Worm (Caenorhabditis elegans) whole organism, mixed stage, embryonic: Measurements from ENCODE around the gene daf-6.

Experiments used
- flh-1 ChIP-seq: fragments of 200-800 bp; sonication (Bioruptor generic); optimal IDR thresholded peaks from 2 replicates; lab custom pipeline; 2018; ENCODE audit warnings: mild to moderate bottlenecking, missing genetic modification characterization, moderate library complexity, missing compliant biosample characterization
- ham-2 ChIP-seq: fragments of 200-800 bp; sonication (Bioruptor generic); optimal IDR thresholded peaks from 2 replicates; lab custom pipeline; 2018; ENCODE audit warnings: mild to moderate bottlenecking, missing genetic modification characterization, missing compliant biosample characterization
- lsy-2 ChIP-seq: fragments of 150-350 bp; optimal IDR thresholded peaks from 2 replicates; lab custom pipeline; 2014; ENCODE audit warnings: missing biosample characterization, missing genetic modification characterization
- nhr-28 ChIP-seq: fragments of 150-350 bp; optimal IDR thresholded peaks from 2 replicates; lab custom pipeline; 2014; ENCODE audit warnings: missing biosample characterization, missing genetic modification characterization
- pha-4 ChIP-seq: fragments of 150-350 bp; optimal IDR thresholded peaks from 2 replicates; lab custom pipeline; 2018; ENCODE audit warnings: missing biosample characterization, missing genetic modification reagents, missing genetic modification characterization
- sptf-1 ChIP-seq: sonication (generic microtip); optimal IDR thresholded peaks from 2 replicates; lab custom pipeline; 2017; ENCODE audit warnings: mild to moderate bottlenecking, missing genetic modification characterization, moderate library complexity, missing compliant biosample characterization
- unc-39 ChIP-seq: fragments of 150-350 bp; optimal IDR thresholded peaks from 2 replicates; lab custom pipeline; 2014; ENCODE audit warnings: missing biosample characterization, missing genetic modification characterization
- unc-62 ChIP-seq: fragments of 150-350 bp; optimal IDR thresholded peaks from 2 replicates; lab custom pipeline; 2014; ENCODE audit warnings: missing biosample characterization, missing genetic modification reagents, missing genetic modification characterization
- ztf-11 ChIP-seq: fragments of 150-350 bp; optimal IDR thresholded peaks from 2 replicates; lab custom pipeline; 2014; ENCODE audit warnings: missing biosample characterization, missing genetic modification characterization

DNA sequence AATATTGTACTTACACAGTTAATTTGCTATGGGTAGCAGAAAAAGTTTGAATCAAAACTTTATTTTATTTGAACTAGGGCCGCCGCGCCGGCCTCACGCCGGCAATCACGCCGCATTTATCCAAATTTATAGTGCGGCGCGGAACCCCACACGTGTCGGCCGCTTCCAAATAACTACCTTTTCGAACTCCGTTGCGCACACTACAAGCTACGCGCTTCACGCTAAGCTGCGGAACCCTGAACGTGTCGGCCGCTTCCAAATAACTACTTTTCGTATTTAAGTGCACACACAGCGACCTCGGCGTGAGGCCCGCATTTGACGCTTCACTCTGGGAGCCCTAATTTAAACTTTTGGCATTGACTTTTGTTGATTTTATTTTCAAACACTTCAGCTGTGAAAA lies 43.2 kb downstream of the daf-6 start:
- TF ChIP-seq unc-39 = no peak
- TF ChIP-seq ztf-11 (tag; lab: Kevin White, UChicago) = no peak
- TF ChIP-seq lsy-2 = no peak
- TF ChIP-seq ham-2 (GFP tag; lab: Kevin White, UChicago) = no peak
- no peak for TF ChIP-seq pha-4
- TF ChIP-seq unc-62 (GFP tag; lab: Kevin White, UChicago) = no peak
- TF ChIP-seq flh-1 (GFP tag; lab: Kevin White, UChicago) = no peak
- TF ChIP-seq nhr-28 (tag; lab: Kevin White, UChicago) = no peak
- TF ChIP-seq sptf-1 (tag; lab: Kevin White, UChicago) = no peak
